Worm (Caenorhabditis elegans): Measurements from ENCODE around the gene ugt-40.

Gene ugt-40

DNA sequence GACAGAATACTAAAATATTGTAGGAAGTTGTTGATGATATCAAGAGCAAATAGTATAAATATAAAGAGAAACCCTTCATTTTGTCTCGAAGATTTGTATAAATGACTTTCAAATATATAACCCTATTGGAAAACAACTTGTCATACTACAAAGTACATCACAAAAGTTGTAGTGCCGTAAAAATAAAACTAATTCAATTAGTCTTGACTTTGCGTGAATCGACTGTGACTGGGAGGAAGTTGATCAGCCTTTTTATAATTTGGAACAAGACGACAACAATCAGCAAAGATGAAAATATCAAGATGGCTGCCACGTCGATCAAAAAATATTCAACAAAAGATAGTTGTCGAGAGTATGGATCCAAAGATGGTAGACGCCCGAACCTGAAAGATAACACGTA is at the start of gene ugt-40:
Gene ugt-40 (minus strand): TSS at position 101 of the 400 bp plus-strand sequence.
- TF ChIP-seq mep-1 (tag; optimal IDR thresholded peaks at IDR 0.05) (no peak), mab-9 (GFP tag; IDR thresholded peaks at IDR 0.05) (no peak), ceh-88 (GFP tag; IDR thresholded peaks at IDR 0.05) (no peak), unc-98 (GFP tag; IDR thresholded peaks at IDR 0.05) (no peak), aly-2 (tag; optimal IDR thresholded peaks at IDR 0.05) (no peak), C16A3.4 (tag; optimal IDR thresholded peaks at IDR 0.05) (no peak), tbx-2 (tag; optimal IDR thresholded peaks at IDR 0.05) (no peak), nhr-77 (tag; optimal IDR thresholded peaks at IDR 0.05) (no peak), sox-4 (tag; optimal IDR thresholded peaks at IDR 0.05) (no peak), isw-1 (GFP tag; IDR thresholded peaks at IDR 0.05) (no peak)

DNA sequence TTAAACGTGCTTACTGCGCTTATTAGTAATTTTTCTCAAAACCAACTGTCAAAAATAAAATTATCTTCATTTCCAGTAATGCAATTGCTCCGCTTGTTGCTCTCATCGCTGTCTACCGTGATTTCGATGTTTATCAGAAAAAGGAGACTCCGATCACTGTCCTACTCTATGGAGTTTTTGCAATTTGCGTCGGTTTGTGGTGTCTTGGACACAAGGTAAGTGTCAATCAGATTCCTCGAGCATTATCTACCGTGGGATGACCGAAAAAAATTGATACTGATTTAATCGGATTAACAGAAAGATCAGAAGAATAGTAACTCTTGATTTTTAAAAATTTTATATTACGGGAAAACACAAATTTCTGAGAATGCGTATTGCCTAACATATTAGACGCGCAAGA is 45.5 kb upstream of the ugt-40 start:
- TF ChIP-seq lin-13 (GFP tag; optimal IDR thresholded peaks at IDR 0.05) (no peak), zag-1 (tag; optimal IDR thresholded peaks at IDR 0.05) (no peak), swsn-7 (tag; optimal IDR thresholded peaks at IDR 0.05) (no peak)

DNA sequence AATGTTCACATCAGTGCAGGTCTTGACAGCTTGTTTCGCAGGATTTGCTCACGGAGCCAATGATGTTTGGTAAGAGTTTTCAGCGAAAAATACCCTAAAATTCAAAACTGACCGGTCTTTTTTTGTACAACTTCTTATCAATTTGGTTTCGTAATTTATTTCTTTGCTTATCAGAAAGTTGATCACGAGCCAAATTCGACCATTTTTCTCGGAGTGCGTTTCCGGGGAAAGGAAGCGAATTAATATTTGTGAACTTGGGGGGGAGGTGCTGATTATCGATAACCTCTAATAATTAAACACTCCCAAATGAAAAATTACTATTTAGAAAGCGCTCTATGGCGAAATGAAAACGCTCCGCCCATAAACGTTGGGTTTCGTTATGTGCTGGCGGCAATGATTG is 44.8 kb upstream of the ugt-40 start:
- peak; percentile 88 for TF ChIP-seq elt-2 (tag; optimal IDR thresholded peaks at IDR 0.05)
- peak; percentile 43 for TF ChIP-seq jun-1 (tag; optimal IDR thresholded peaks at IDR 0.05)
- no peak for TF ChIP-seq alr-1 (tag; optimal IDR thresholded peaks at IDR 0.05; ENCODE audit: borderline replicate concordance)

DNA sequence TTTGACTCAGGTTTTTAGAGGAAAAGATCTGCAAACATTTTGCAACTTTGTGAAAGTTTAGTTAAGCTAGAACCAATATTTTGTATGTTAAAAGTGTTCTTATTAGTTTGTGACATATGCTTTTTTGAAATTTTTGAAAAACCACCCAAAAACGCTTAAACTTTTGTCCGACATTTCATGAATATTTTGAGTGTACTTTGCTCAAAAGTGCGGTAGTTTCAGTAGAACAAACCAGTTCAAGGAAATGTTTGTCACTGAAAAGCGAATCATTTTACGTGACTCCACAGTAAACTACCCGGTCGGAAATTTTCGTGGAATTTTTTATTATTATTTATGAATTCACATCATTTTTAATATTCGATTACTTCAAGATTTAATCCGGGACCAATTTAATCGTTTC is 42.8 kb upstream of the ugt-40 start, which contains the start of gene pitr-5:
Gene pitr-5 (plus strand): TSS at position 301 of the 400 bp plus-strand sequence.
- no peak for TF ChIP-seq elt-2 (tag; optimal IDR thresholded peaks at IDR 0.05)

DNA sequence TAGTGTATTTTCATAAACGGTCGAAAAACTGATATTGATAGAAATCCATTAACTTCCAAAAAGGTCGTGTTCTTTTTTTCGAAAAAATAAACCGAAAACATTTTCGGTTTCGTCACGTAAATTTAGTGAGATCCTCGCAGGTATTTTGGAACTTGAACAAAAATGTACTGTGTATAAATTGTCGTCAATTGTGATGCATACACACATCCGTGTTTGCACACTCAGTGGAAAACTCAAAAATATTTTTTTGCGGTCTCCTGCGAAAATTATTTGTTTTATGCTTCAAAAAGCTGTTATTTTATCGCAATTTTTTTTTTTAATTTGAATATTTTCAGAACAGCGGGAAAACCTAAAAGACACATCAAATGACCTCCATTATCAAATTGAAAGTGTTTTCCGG is 37.1 kb upstream of the ugt-40 start, which contains the start of gene cpsf-2:
Gene cpsf-2 (plus strand): TSS at position 330 of the 400 bp plus-strand sequence.
- TF ChIP-seq aha-1 (tag; optimal IDR thresholded peaks at IDR 0.05) = no peak
- peak; percentile 5 for TF ChIP-seq tbx-2 (tag; optimal IDR thresholded peaks at IDR 0.05)
- peak in 1 of 2 experiments; percentile 36 for TF ChIP-seq lin-35 (GFP tag; optimal IDR thresholded peaks at IDR 0.05)
- peak; percentile 80 for TF ChIP-seq F16B12.6 (tag; optimal IDR thresholded peaks at IDR 0.05)
- TF ChIP-seq lsy-2 (tag; optimal IDR thresholded peaks at IDR 0.05) = peak; percentile 14 to 63
- TF ChIP-seq ceh-63 (GFP tag; optimal IDR thresholded peaks at IDR 0.05) = no peak
- TF ChIP-seq dsc-1 (tag; optimal IDR thresholded peaks at IDR 0.05) = no peak
- peak in 2 of 3 experiments; percentile 28 to 55 for TF ChIP-seq dpl-1 (GFP tag; optimal IDR thresholded peaks at IDR 0.05)
- no peak for TF ChIP-seq hpl-2 (GFP tag; optimal IDR thresholded peaks at IDR 0.05)
- TF ChIP-seq efl-1 (optimal IDR thresholded peaks at IDR 0.05) = peak; percentile 32 to 37
- TF ChIP-seq efl-1 (GFP tag; optimal IDR thresholded peaks at IDR 0.05 in 1 of 2) = peak; percentile 7 to 50
- peak; percentile 2 for TF ChIP-seq snu-23 (GFP tag; optimal IDR thresholded peaks at IDR 0.05)

DNA sequence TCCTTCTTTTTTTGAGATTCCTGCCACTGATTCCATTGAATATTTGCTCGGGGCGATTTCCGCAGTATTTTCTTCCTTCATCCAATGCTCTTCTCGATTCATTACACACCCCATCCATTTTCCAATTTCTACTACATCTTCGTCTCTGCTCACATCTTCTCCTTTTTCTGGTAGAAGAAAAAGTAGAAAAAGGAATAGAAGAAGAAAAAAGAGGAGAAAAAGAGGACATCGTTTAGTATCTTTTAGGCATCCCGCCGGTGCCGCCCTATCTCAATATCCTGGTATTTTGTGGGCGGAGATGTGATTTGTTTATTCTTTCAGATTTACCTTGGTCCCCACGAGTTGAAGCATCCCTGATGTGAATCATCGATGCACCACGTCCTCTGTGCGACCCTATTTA is 33.4 kb upstream of the ugt-40 start, which contains the start of gene lgc-39:
Gene lgc-39 (plus strand): TSS at position 301 of the 400 bp plus-strand sequence.
- no peak for TF ChIP-seq nhr-12 (tag; optimal IDR thresholded peaks at IDR 0.05)
- TF ChIP-seq jun-1 (tag; optimal IDR thresholded peaks at IDR 0.05) = no peak
- no peak for TF ChIP-seq snu-23 (GFP tag; optimal IDR thresholded peaks at IDR 0.05)
- TF ChIP-seq ceh-8 (GFP tag; optimal IDR thresholded peaks at IDR 0.05) = no peak
- TF ChIP-seq grh-1 (GFP tag; IDR thresholded peaks at IDR 0.05) = no peak
- no peak for TF ChIP-seq efl-3 (GFP tag; optimal IDR thresholded peaks at IDR 0.05)
- no peak for TF ChIP-seq skn-1 (tag; optimal IDR thresholded peaks at IDR 0.05)
- no peak for TF ChIP-seq mep-1 (tag; optimal IDR thresholded peaks at IDR 0.05)
- TF ChIP-seq nhr-71 (tag; optimal IDR thresholded peaks at IDR 0.05) = no peak
- TF ChIP-seq nhr-76 (tag; optimal IDR thresholded peaks at IDR 0.05) = no peak
- TF ChIP-seq ceh-90 (tag; optimal IDR thresholded peaks at IDR 0.05) = no peak
- TF ChIP-seq irx-1 (tag; optimal IDR thresholded peaks at IDR 0.05) = no peak
- no peak for TF ChIP-seq Y116A8C.19 (tag; optimal IDR thresholded peaks at IDR 0.05; ENCODE audit: borderline replicate concordance)
- no peak for TF ChIP-seq snpc-4 (tag; optimal IDR thresholded peaks at IDR 0.05)
- no peak for TF ChIP-seq dsc-1 (tag; optimal IDR thresholded peaks at IDR 0.05)
- TF ChIP-seq unc-130 (tag; optimal IDR thresholded peaks at IDR 0.05) = no peak
- no peak for TF ChIP-seq isw-1 (GFP tag; IDR thresholded peaks at IDR 0.05)
- no peak for TF ChIP-seq nhr-11 (tag; optimal IDR thresholded peaks at IDR 0.05)

Data from whole organism, L1 larva.